Fruit fly (Drosophila melanogaster) whole organism, embryonic: Measurements from ENCODE around the gene CG1971.

Experiments used
- Bteb2 ChIP-seq: fragments of 200-800 bp; sonication (Bioruptor generic); optimal IDR thresholded peaks from 2 replicates; lab custom pipeline; 2016; ENCODE audit warnings: missing biosample characterization, missing genetic modification characterization
- CG10366 ChIP-seq: fragments of 200-800 bp; sonication (Bioruptor generic); IDR thresholded peaks from 2 replicates; pipeline ENCODE4 v1.3.6; 2022; ENCODE audit warnings: missing biosample characterization, missing genetic modification characterization
- CG11723 ChIP-seq: fragments of 200-800 bp; sonication (Bioruptor generic); optimal IDR thresholded peaks from 2 replicates; lab custom pipeline; 2017; ENCODE audit warnings: missing biosample characterization, mild to moderate bottlenecking, missing genetic modification characterization
- CG12104 ChIP-seq: fragments of 200-800 bp; sonication (Bioruptor generic); optimal IDR thresholded peaks from 3 replicates; lab custom pipeline; 2016; ENCODE audit warnings: missing biosample characterization, missing genetic modification characterization
- CG1233 ChIP-seq: fragments of 200-800 bp; sonication (Bioruptor generic); optimal IDR thresholded peaks from 4 replicates; lab custom pipeline; 2018; ENCODE audit warnings: missing biosample characterization, mild to moderate bottlenecking, missing genetic modification characterization
- CG14014 ChIP-seq: fragments of 200-800 bp; sonication (Bioruptor generic); IDR thresholded peaks from 2 replicates; pipeline ENCODE4 v1.3.6; 2022; ENCODE audit warnings: missing biosample characterization, missing genetic modification characterization
- CG15269 ChIP-seq: fragments of 200-800 bp; sonication (Bioruptor generic); optimal IDR thresholded peaks from 2 replicates; lab custom pipeline; 2018; ENCODE audit warnings: missing biosample characterization, mild to moderate bottlenecking, missing genetic modification characterization, moderate library complexity
- CG17568 ChIP-seq: fragments of 200-800 bp; sonication (Bioruptor generic); optimal IDR thresholded peaks from 2 replicates; lab custom pipeline; 2018; ENCODE audit warnings: missing biosample characterization, mild to moderate bottlenecking, missing genetic modification characterization, moderate library complexity
- CG18764 ChIP-seq: fragments of 200-800 bp; sonication (Bioruptor generic); optimal IDR thresholded peaks from 3 replicates; lab custom pipeline; 2016; ENCODE audit warnings: missing biosample characterization, missing genetic modification characterization
- CG2199 ChIP-seq: fragments of 200-800 bp; sonication (Bioruptor generic); IDR thresholded peaks from 3 replicates; pipeline ENCODE4 v1.3.6; 2022; ENCODE audit warnings: missing biosample characterization, missing genetic modification characterization
- CG3065 ChIP-seq: fragments of 200-800 bp; sonication (Bioruptor generic); optimal IDR thresholded peaks from 2 replicates; lab custom pipeline; 2016; ENCODE audit warnings: missing biosample characterization, missing genetic modification characterization
- CG32532 ChIP-seq: fragments of 200-800 bp; sonication (Bioruptor generic); IDR thresholded peaks from 2 replicates; pipeline ENCODE4 v1.3.6; 2022; ENCODE audit warnings: missing biosample characterization, missing genetic modification characterization
- CG3407 ChIP-seq: fragments of 200-800 bp; sonication (Bioruptor generic); optimal IDR thresholded peaks from 2 replicates; lab custom pipeline; 2018; ENCODE audit warnings: missing biosample characterization, mild to moderate bottlenecking, missing genetic modification characterization
- CG4360 ChIP-seq: fragments of 200-800 bp; sonication (Bioruptor generic); IDR thresholded peaks from 2 replicates; pipeline ENCODE4 v1.3.6; 2022; ENCODE audit warnings: missing biosample characterization, missing genetic modification characterization
- CG5180 ChIP-seq: fragments of 200-800 bp; sonication (Bioruptor generic); optimal IDR thresholded peaks from 3 replicates; lab custom pipeline; 2017; ENCODE audit warnings: missing biosample characterization, missing genetic modification characterization, mild to moderate bottlenecking, moderate library complexity, missing genetic modification reagents
- CG5245 ChIP-seq: fragments of 200-800 bp; sonication (Bioruptor generic); optimal IDR thresholded peaks from 3 replicates; lab custom pipeline; 2016; ENCODE audit warnings: missing biosample characterization, missing genetic modification characterization
- CG6254 ChIP-seq: fragments of 200-800 bp; sonication (Bioruptor generic); optimal IDR thresholded peaks from 3 replicates; lab custom pipeline; 2017; ENCODE audit warnings: mild to moderate bottlenecking, missing biosample characterization, missing genetic modification reagents, missing genetic modification characterization
- Dbx ChIP-seq: fragments of 200-800 bp; sonication (Bioruptor generic); IDR thresholded peaks from 3 replicates; pipeline ENCODE4 v1.3.6; 2022; ENCODE audit warnings: missing biosample characterization, missing genetic modification characterization
- Dll ChIP-seq: fragments of 200-800 bp; sonication (Bioruptor generic); IDR thresholded peaks from 4 replicates; pipeline ENCODE4 v1.3.6; 2022; ENCODE audit warnings: missing biosample characterization, missing genetic modification characterization; ENCODE audit not compliant: partially characterized antibody
- E2f2 ChIP-seq: fragments of 200-800 bp; sonication (Bioruptor generic); IDR thresholded peaks from 2 replicates; pipeline ENCODE4 v1.3.6; 2022; ENCODE audit warnings: missing biosample characterization, missing genetic modification characterization
- H2.0 ChIP-seq: fragments of 200-800 bp; sonication (Bioruptor generic); IDR thresholded peaks from 2 replicates; pipeline ENCODE4 v1.3.6; 2022; ENCODE audit warnings: missing biosample characterization, missing genetic modification characterization
- HHEX ChIP-seq: fragments of 200-800 bp; sonication (Bioruptor generic); optimal IDR thresholded peaks from 3 replicates; lab custom pipeline; 2017; ENCODE audit warnings: missing biosample characterization, mild to moderate bottlenecking, missing genetic modification characterization, missing genetic modification reagents
- HLH54F ChIP-seq: fragments of 200-800 bp; sonication (Bioruptor generic); optimal IDR thresholded peaks from 3 replicates; lab custom pipeline; 2016; ENCODE audit warnings: missing biosample characterization, missing genetic modification characterization
- Hmr ChIP-seq: fragments of 200-800 bp; sonication (Bioruptor generic); optimal IDR thresholded peaks from 3 replicates; lab custom pipeline; 2017; ENCODE audit warnings: mild to moderate bottlenecking, missing biosample characterization, missing genetic modification reagents, missing genetic modification characterization
- MESR4 ChIP-seq: fragments of 200-800 bp; sonication (Bioruptor generic); optimal IDR thresholded peaks from 2 replicates; lab custom pipeline; 2018; ENCODE audit warnings: missing biosample characterization, mild to moderate bottlenecking, missing genetic modification characterization, moderate library complexity
- Med ChIP-seq: fragments of 200-800 bp; sonication (Bioruptor generic); peaks from one replicate; lab custom pipeline; 2016; ENCODE audit warnings: missing biosample characterization, missing genetic modification characterization, mild to moderate bottlenecking, inconsistent platforms, moderate library complexity
- Meics ChIP-seq: fragments of 200-800 bp; sonication (Bioruptor generic); optimal IDR thresholded peaks from 2 replicates; lab custom pipeline; 2017; ENCODE audit warnings: missing biosample characterization, mild to moderate bottlenecking, missing genetic modification characterization
- NC2β ChIP-seq: fragments of 200-800 bp; sonication (Bioruptor generic); optimal IDR thresholded peaks from 2 replicates; lab custom pipeline; 2016; ENCODE audit warnings: missing biosample characterization, missing genetic modification characterization
- Pdp1 ChIP-seq, 2 experiments: fragments of 200-800 bp; sonication (Bioruptor generic); optimal IDR thresholded peaks; 3 replicates each; lab custom pipeline; 2016; ENCODE audit warnings: missing biosample characterization in 2 of 2, missing genetic modification characterization in 2 of 2, mild to moderate bottlenecking in 1 of 2, moderate library complexity in 1 of 2
- Ravus ChIP-seq: fragments of 200-800 bp; sonication (Bioruptor generic); IDR thresholded peaks from 2 replicates; pipeline ENCODE4 v1.3.6; 2022; ENCODE audit warnings: missing biosample characterization, missing genetic modification characterization
- Sox102F ChIP-seq: fragments of 200-800 bp; sonication (Bioruptor generic); optimal IDR thresholded peaks from 2 replicates; lab custom pipeline; 2018; ENCODE audit warnings: missing biosample characterization, mild to moderate bottlenecking, missing genetic modification characterization, moderate library complexity
- Taf1 ChIP-seq: fragments of 200-800 bp; sonication (Bioruptor generic); IDR thresholded peaks from 2 replicates; pipeline ENCODE4 v1.3.6; 2022; ENCODE audit warnings: missing biosample characterization, missing genetic modification characterization
- Xbp1 ChIP-seq: fragments of 200-800 bp; sonication (Bioruptor generic); optimal IDR thresholded peaks from 3 replicates; lab custom pipeline; 2016; ENCODE audit warnings: missing biosample characterization, mild to moderate bottlenecking, missing genetic modification characterization
- Xrp1 ChIP-seq: fragments of 200-800 bp; sonication (Bioruptor generic); IDR thresholded peaks from 2 replicates; pipeline ENCODE4 v1.3.6; 2022; ENCODE audit warnings: missing biosample characterization, missing genetic modification characterization
- ase ChIP-seq: fragments of 200-800 bp; sonication (Bioruptor generic); IDR thresholded peaks from 3 replicates; pipeline ENCODE4 v1.3.6; 2022; ENCODE audit warnings: missing biosample characterization, missing genetic modification characterization
- bsh ChIP-seq, 2 experiments: fragments of 200-800 bp; sonication (Bioruptor generic); optimal IDR thresholded peaks; 2 replicates each; lab custom pipeline; 2017 to 2018; ENCODE audit warnings: mild to moderate bottlenecking in 2 of 2, missing biosample characterization in 2 of 2, missing genetic modification characterization in 2 of 2, moderate library complexity in 1 of 2
- caup ChIP-seq: fragments of 200-800 bp; sonication (Bioruptor generic); optimal IDR thresholded peaks from 3 replicates; lab custom pipeline; 2017; ENCODE audit warnings: missing biosample characterization, mild to moderate bottlenecking, missing genetic modification characterization, moderate library complexity; ENCODE audit not compliant: severe bottlenecking
- dysf ChIP-seq: fragments of 200-800 bp; sonication (Bioruptor generic); IDR thresholded peaks from 3 replicates; pipeline ENCODE4 v1.3.6; 2022; ENCODE audit warnings: missing biosample characterization, missing genetic modification characterization
- gcm ChIP-seq: fragments of 200-800 bp; sonication (Bioruptor generic); optimal IDR thresholded peaks from 2 replicates; lab custom pipeline; 2019; ENCODE audit warnings: missing biosample characterization, mild to moderate bottlenecking, missing genetic modification characterization, moderate library complexity
- hbn ChIP-seq: fragments of 200-800 bp; sonication (Bioruptor generic); IDR thresholded peaks from 2 replicates; pipeline ENCODE4 v1.3.6; 2022; ENCODE audit warnings: missing biosample characterization, missing genetic modification characterization; ENCODE audit not compliant: partially characterized antibody
- kah ChIP-seq: fragments of 200-800 bp; sonication (Bioruptor generic); optimal IDR thresholded peaks from 2 replicates; lab custom pipeline; 2018; ENCODE audit warnings: missing biosample characterization, mild to moderate bottlenecking, missing genetic modification characterization
- lab ChIP-seq: fragments of 200-800 bp; sonication (Bioruptor generic); optimal IDR thresholded peaks from 3 replicates; lab custom pipeline; 2017; ENCODE audit warnings: missing biosample characterization, missing genetic modification characterization, mild to moderate bottlenecking, moderate library complexity, missing genetic modification reagents
- lilli ChIP-seq: fragments of 200-800 bp; sonication (Bioruptor generic); optimal IDR thresholded peaks from 3 replicates; lab custom pipeline; 2016; ENCODE audit warnings: missing biosample characterization, missing genetic modification characterization
- pzg ChIP-seq: fragments of 200-800 bp; sonication (Bioruptor generic); optimal IDR thresholded peaks from 3 replicates; lab custom pipeline; 2018; ENCODE audit warnings: missing biosample characterization, mild to moderate bottlenecking, missing genetic modification characterization, moderate library complexity
- row ChIP-seq: fragments of 200-800 bp; sonication (Bioruptor generic); IDR thresholded peaks from 3 replicates; pipeline ENCODE4 v1.3.6; 2022; ENCODE audit warnings: missing biosample characterization, missing genetic modification characterization
- salm ChIP-seq: fragments of 200-800 bp; sonication (Bioruptor generic); optimal IDR thresholded peaks from 2 replicates; lab custom pipeline; 2018; ENCODE audit warnings: missing biosample characterization, mild to moderate bottlenecking, missing genetic modification characterization
- schlank ChIP-seq: fragments of 200-800 bp; sonication (Bioruptor generic); optimal IDR thresholded peaks from 2 replicates; lab custom pipeline; 2018; ENCODE audit warnings: missing biosample characterization, mild to moderate bottlenecking, missing genetic modification characterization
- slou ChIP-seq: fragments of 200-800 bp; sonication (Bioruptor generic); optimal IDR thresholded peaks from 3 replicates; lab custom pipeline; 2016; ENCODE audit warnings: missing biosample characterization, missing genetic modification characterization
- ssp ChIP-seq: fragments of 200-800 bp; sonication (Bioruptor generic); IDR thresholded peaks from 2 replicates; pipeline ENCODE4 v1.3.6; 2022; ENCODE audit warnings: missing biosample characterization, missing genetic modification characterization
- zfh2 ChIP-seq: fragments of 200-800 bp; sonication (Bioruptor generic); optimal IDR thresholded peaks from 2 replicates; lab custom pipeline; 2016; ENCODE audit warnings: missing biosample characterization, missing genetic modification characterization

Gene CG1971

DNA sequence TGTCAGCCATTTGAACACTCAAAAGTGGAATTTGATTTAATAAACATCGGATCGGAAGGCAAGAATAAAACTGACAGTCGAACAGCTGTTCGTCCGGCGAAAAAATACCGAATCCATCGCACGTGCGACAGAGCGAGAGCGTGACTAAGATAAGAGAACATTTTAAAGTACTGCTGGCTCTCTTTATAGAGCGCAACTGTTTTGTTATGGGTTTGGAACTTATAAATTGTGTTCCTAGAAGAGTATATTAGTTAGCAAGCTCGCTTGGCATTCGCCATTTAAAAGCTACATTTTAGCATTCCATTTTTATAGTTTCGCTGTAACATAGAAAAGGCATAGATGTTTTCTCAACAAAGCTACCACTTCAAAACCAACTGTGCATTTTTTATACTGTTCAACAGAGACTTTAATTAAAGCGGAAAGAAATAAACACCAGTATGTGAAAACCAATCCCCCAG is 4.8 kb downstream of the CG1971 start, which contains the start of gene Rift (continued):
- TF ChIP-seq Pdp1 (GFP tag; optimal IDR thresholded peaks at IDR 0.05; lab: Kevin White, UChicago), result peak; percentile 4 to 26
- peak; percentile 19 for TF ChIP-seq lilli (GFP tag; lab: Kevin White, UChicago)
- peak; percentile 32 for TF ChIP-seq CG11723 (GFP tag; lab: Kevin White, UChicago)
- no peak for TF ChIP-seq H2.0 (GFP tag; lab: Robert Waterston, UW)
- peak; percentile 75 for TF ChIP-seq CG32532 (GFP tag; lab: Robert Waterston, UW)
- TF ChIP-seq bsh (GFP tag; optimal IDR thresholded peaks at IDR 0.05; lab: Kevin White, UChicago), result peak; percentile 35 to 42
- no peak for TF ChIP-seq CG3065 (GFP tag; lab: Kevin White, UChicago)
- no peak for TF ChIP-seq ase
- peak; percentile 59 for TF ChIP-seq CG15269 (tag; lab: Kevin White, UChicago)
- TF ChIP-seq Bteb2, result no peak
- no peak for TF ChIP-seq CG5245
- TF ChIP-seq gcm, result peak; percentile 45
- TF ChIP-seq E2f2, result peak; percentile 40; the same call in 1 of the 2 replicates
- peak; percentile 40 for TF ChIP-seq MESR4 (GFP tag; lab: Kevin White, UChicago)
- TF ChIP-seq Hmr (GFP tag; lab: Kevin White, UChicago), result peak; percentile 38
- no peak for TF ChIP-seq CG6254
- TF ChIP-seq schlank (tag; lab: Kevin White, UChicago), result no peak
- no peak for TF ChIP-seq Taf1 (GFP tag; lab: Robert Waterston, UW)
- TF ChIP-seq zfh2 (GFP tag; lab: Kevin White, UChicago), result peak; percentile 18
- peak; percentile 29 for TF ChIP-seq Meics (GFP tag; lab: Kevin White, UChicago)
- no peak for TF ChIP-seq Dbx (GFP tag; lab: Robert Waterston, UW)
- 0 out of 3 replicates have a peak, but pooled peaks have one; percentile 27 for TF ChIP-seq CG2199 (GFP tag; lab: Robert Waterston, UW)
- TF ChIP-seq slou (GFP tag; lab: Kevin White, UChicago), result no peak
- peak; percentile 83 for TF ChIP-seq row (GFP tag; lab: Robert Waterston, UW)
- no peak for TF ChIP-seq CG18764 (GFP tag; lab: Kevin White, UChicago)
- no peak for TF ChIP-seq CG10366 (GFP tag; lab: Robert Waterston, UW)
- TF ChIP-seq salm, result no peak
- TF ChIP-seq lab (GFP tag; lab: Kevin White, UChicago), result peak; percentile 70
- TF ChIP-seq CG1233, result peak; percentile 53
- no peak for TF ChIP-seq CG12104 (GFP tag; lab: Kevin White, UChicago)
- peak; percentile 7 for TF ChIP-seq HLH54F (GFP tag; lab: Kevin White, UChicago)
- TF ChIP-seq kah (GFP tag; lab: Kevin White, UChicago), result no peak
- TF ChIP-seq CG4360 (GFP tag; lab: Robert Waterston, UW), result 0 out of 2 replicates have a peak, but pooled peaks have one; percentile 19
- no peak for TF ChIP-seq NC2β
- TF ChIP-seq CG17568 (GFP tag; lab: Kevin White, UChicago), result peak; percentile 33
- peak; percentile 53; the same call in 1 of the 2 replicates for TF ChIP-seq Xrp1 (GFP tag; lab: Robert Waterston, UW)
- peak; percentile 46; the same call in 1 of the 3 replicates for TF ChIP-seq dysf (GFP tag; lab: Robert Waterston, UW)
- TF ChIP-seq Xbp1 (GFP tag; lab: Kevin White, UChicago), result no peak
- peak; percentile 70 for TF ChIP-seq Med (GFP tag; lab: Kevin White, UChicago)
- no peak for TF ChIP-seq CG3407 (GFP tag; lab: Kevin White, UChicago)
- peak; percentile 42 for TF ChIP-seq caup (GFP tag; lab: Kevin White, UChicago)
- peak; percentile 8 for TF ChIP-seq pzg (GFP tag; lab: Kevin White, UChicago)
- TF ChIP-seq Sox102F (GFP tag; lab: Kevin White, UChicago), result peak; percentile 36
- TF ChIP-seq ssp (GFP tag; lab: Robert Waterston, UW), result no peak
- peak; percentile 59; the same call in 3 of the 4 replicates for TF ChIP-seq Dll (GFP tag; lab: Robert Waterston, UW)
- TF ChIP-seq hbn (GFP tag; lab: Robert Waterston, UW), result peak; percentile 18; the same call in 1 of the 2 replicates
- TF ChIP-seq CG14014, result peak; percentile 56; the same call in 1 of the 2 replicates
- TF ChIP-seq CG5180 (GFP tag; lab: Kevin White, UChicago), result no peak
- TF ChIP-seq HHEX (GFP tag; lab: Kevin White, UChicago), result peak; percentile 49
- no peak for TF ChIP-seq Ravus (GFP tag; lab: Robert Waterston, UW)
